Worm (Caenorhabditis elegans) whole organism, early embryonic: ENCODE data around the gene M28.10.
A peak's percentile ranks its signal among the peaks of the same experiment; 100 is the strongest.

Experiments
- B0310.2 ChIP-seq: sonication (generic microtip); optimal IDR thresholded peaks from 2 replicates; lab custom pipeline; 2016; ENCODE audit warnings: mild to moderate bottlenecking, missing genetic modification characterization, missing compliant biosample characterization
- F13C5.2 ChIP-seq: sonication (generic microtip); optimal IDR thresholded peaks from 2 replicates; lab custom pipeline; 2017; ENCODE audit warnings: mild to moderate bottlenecking, missing genetic modification characterization, inconsistent platforms, missing compliant biosample characterization
- aly-1 ChIP-seq: sonication (generic microtip); optimal IDR thresholded peaks from 2 replicates; lab custom pipeline; 2016; ENCODE audit warnings: missing genetic modification characterization, missing compliant biosample characterization
- ama-1 ChIP-seq: fragments of 150-350 bp; optimal IDR thresholded peaks from 2 replicates; lab custom pipeline; 2014
- ceh-13 ChIP-seq: fragments of 200-800 bp; sonication (Bioruptor generic); optimal IDR thresholded peaks from 2 replicates; lab custom pipeline; 2018; ENCODE audit warnings: mild to moderate bottlenecking, missing genetic modification characterization, missing compliant biosample characterization
- ceh-36 ChIP-seq: sonication (generic microtip); optimal IDR thresholded peaks from 2 replicates; lab custom pipeline; 2016; ENCODE audit warnings: missing genetic modification characterization, inconsistent platforms, missing compliant biosample characterization
- ets-7 ChIP-seq: sonication (generic microtip); optimal IDR thresholded peaks from 2 replicates; lab custom pipeline; 2016; ENCODE audit warnings: missing genotype, missing genetic modification characterization, missing compliant biosample characterization
- flt-1 ChIP-seq: fragments of 200-800 bp; sonication (Bioruptor generic); IDR thresholded peaks from 2 replicates; pipeline ENCODE4 v1.3.6; 2022; ENCODE audit warnings: missing genetic modification characterization, missing compliant biosample characterization
- hmbx-1 ChIP-seq: sonication (generic microtip); optimal IDR thresholded peaks from 2 replicates; lab custom pipeline; 2016; ENCODE audit warnings: mild to moderate bottlenecking, missing genetic modification characterization, missing compliant biosample characterization
- hmg-4 ChIP-seq: fragments of 200-800 bp; sonication (Bioruptor generic); optimal IDR thresholded peaks from 2 replicates; lab custom pipeline; 2018; ENCODE audit warnings: mild to moderate bottlenecking, missing genetic modification characterization, missing compliant biosample characterization
- hnd-1 ChIP-seq: sonication (generic microtip); optimal IDR thresholded peaks from 2 replicates; lab custom pipeline; 2016; ENCODE audit warnings: missing genetic modification characterization, missing compliant biosample characterization
- pes-1 ChIP-seq: fragments of 200-800 bp; sonication (Bioruptor generic); IDR thresholded peaks from 2 replicates; pipeline ENCODE4 v1.3.6; 2022; ENCODE audit warnings: missing genetic modification reagents, missing genetic modification characterization, missing compliant biosample characterization
- scrt-1 ChIP-seq: fragments of 200-800 bp; sonication (Bioruptor generic); IDR thresholded peaks from 2 replicates; pipeline ENCODE4 v1.3.6; 2022; ENCODE audit warnings: missing genetic modification characterization, missing compliant biosample characterization
- sea-1 ChIP-seq: fragments of 200-800 bp; sonication (Bioruptor generic); conservative IDR thresholded peaks from 2 replicates; pipeline ENCODE4 v1.3.6; 2022; ENCODE audit warnings: missing genetic modification characterization, missing compliant biosample characterization
- tbx-11 ChIP-seq: fragments of 200-800 bp; sonication (Bioruptor generic); IDR thresholded peaks from 2 replicates; pipeline ENCODE4 v1.3.6; 2022; ENCODE audit warnings: missing genetic modification characterization, missing compliant biosample characterization
- tbx-37 ChIP-seq: fragments of 200-800 bp; sonication (Bioruptor generic); conservative IDR thresholded peaks from 2 replicates; pipeline ENCODE4 v1.3.6; 2022; ENCODE audit warnings: missing genetic modification reagents, missing genetic modification characterization, missing compliant biosample characterization
- tra-4 ChIP-seq: sonication (generic microtip); optimal IDR thresholded peaks from 2 replicates; lab custom pipeline; 2017; ENCODE audit warnings: missing genetic modification characterization, missing compliant biosample characterization

The M28.10 gene

DNA sequence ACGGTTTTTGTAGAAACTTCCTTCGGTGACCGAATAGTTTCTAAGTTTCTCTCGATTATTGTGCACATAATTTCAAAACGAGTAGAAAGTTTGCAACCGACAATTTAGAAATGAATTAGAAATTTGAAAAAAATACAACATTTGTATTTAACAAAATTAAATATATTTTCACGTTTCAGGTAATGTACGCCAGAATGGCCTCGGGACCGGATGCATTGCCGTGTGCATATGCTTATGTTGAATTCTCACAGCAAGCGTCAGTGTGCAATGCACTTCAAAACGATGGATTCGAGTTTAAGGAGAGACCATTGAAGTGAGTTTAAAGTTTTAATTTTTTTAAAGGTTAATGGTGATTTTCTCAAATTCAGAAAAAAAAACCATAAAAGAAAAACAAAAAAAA lies 13.6 kb downstream of the M28.10 start, which contains the start of gene marc-2:
Gene marc-2, minus strand, starts transcription at position 101 of the 400 bp plus-strand sequence.
- no peak for TF ChIP-seq scrt-1 (GFP tag; lab: Robert Waterston, UW)
- TF ChIP-seq pes-1 (GFP tag; lab: Robert Waterston, UW) = no peak
- TF ChIP-seq tra-4 (tag; lab: Kevin White, UChicago) = no peak
- TF ChIP-seq ceh-36 = no peak
- TF ChIP-seq flt-1 (GFP tag; lab: Robert Waterston, UW) = no peak
- no peak for TF ChIP-seq hmbx-1 (tag; lab: Kevin White, UChicago)
- no peak for TF ChIP-seq B0310.2 (tag; lab: Kevin White, UChicago)
- no peak for TF ChIP-seq tbx-37 (GFP tag; lab: Robert Waterston, UW)
- no peak for TF ChIP-seq ets-7 (tag; lab: Kevin White, UChicago)
- TF ChIP-seq ama-1 (lab: Kevin White, UChicago) = no peak
- no peak for TF ChIP-seq F13C5.2 (tag; lab: Kevin White, UChicago)
- no peak for TF ChIP-seq tbx-11 (GFP tag; lab: Robert Waterston, UW)
- no peak for TF ChIP-seq aly-1
- no peak for TF ChIP-seq hmg-4 (GFP tag; lab: Kevin White, UChicago)
- TF ChIP-seq sea-1 (GFP tag; lab: Robert Waterston, UW) = no peak
- no peak for TF ChIP-seq hnd-1 (tag; lab: Kevin White, UChicago)
- TF ChIP-seq ceh-13 (GFP tag; lab: Kevin White, UChicago) = no peak

DNA sequence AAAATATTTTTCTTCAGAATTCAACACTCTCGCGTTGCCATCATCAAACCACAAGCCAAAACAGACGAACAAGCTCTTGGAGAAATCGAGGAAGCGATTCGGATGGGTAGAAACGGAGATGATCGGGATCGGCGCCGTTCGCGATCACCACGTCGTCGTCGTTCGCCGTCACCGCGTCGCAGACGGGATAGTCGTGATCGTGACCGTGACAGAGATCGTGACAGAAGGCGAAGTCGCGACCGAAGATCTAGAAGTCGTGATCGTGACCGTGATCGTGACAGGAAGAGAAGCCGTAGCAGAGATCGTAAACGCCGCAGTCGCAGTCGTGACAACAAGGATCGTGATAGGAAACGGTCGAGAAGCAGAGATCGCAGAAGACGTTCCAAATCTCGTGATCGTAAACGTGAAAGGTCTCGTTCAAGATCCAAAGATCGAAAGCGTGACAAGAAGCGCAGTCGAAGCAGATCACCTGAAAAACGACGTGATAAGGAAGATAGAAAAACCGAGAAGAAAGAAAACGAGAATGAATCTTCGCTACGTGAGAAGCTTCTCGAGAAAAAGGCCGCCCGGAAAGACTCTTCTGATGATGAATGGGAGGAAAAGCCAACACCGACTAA lies 14.2 kb downstream of the M28.10 start:
- TF ChIP-seq F13C5.2 (tag; lab: Kevin White, UChicago) (no peak), aly-1 (no peak), ama-1 (lab: Kevin White, UChicago) (no peak), scrt-1 (GFP tag; lab: Robert Waterston, UW) (no peak), ets-7 (tag; lab: Kevin White, UChicago) (no peak), hmg-4 (GFP tag; lab: Kevin White, UChicago) (no peak), pes-1 (GFP tag; lab: Robert Waterston, UW) (no peak), tra-4 (tag; lab: Kevin White, UChicago) (no peak), hmbx-1 (tag; lab: Kevin White, UChicago) (no peak), tbx-37 (GFP tag; lab: Robert Waterston, UW) (no peak), flt-1 (GFP tag; lab: Robert Waterston, UW) (no peak), B0310.2 (tag; lab: Kevin White, UChicago) (no peak), sea-1 (GFP tag; lab: Robert Waterston, UW) (no peak), tbx-11 (GFP tag; lab: Robert Waterston, UW) (no peak), ceh-36 (no peak), hnd-1 (tag; lab: Kevin White, UChicago) (no peak), ceh-13 (GFP tag; lab: Kevin White, UChicago) (no peak)

DNA sequence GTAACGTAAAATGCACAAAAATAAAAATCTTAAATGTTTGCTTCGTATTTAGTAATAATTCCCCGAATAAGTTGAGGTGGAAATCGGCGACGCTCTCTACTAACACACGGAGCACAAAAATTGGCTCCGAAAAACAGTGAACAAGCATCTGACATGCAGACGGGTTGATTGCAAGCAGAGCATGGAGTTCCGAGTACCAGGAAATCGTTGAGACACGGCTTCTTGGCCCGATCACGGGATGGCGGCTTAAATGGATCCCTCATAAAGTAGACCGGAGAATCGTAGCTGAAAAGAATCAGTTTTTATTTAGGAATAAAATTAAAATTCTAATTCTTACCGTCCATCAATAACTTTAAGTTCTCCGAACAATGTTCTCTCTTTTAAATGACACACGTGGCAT lies 15.0 kb downstream of the M28.10 start:
- peak; percentile 61 for TF ChIP-seq ama-1 (lab: Kevin White, UChicago)
- TF ChIP-seq hmbx-1 (tag; lab: Kevin White, UChicago) = no peak
- TF ChIP-seq ets-7 (tag; lab: Kevin White, UChicago) = no peak
- TF ChIP-seq tra-4 (tag; lab: Kevin White, UChicago) = no peak
- TF ChIP-seq ceh-13 (GFP tag; lab: Kevin White, UChicago) = no peak
- TF ChIP-seq aly-1 = no peak
- TF ChIP-seq sea-1 (GFP tag; lab: Robert Waterston, UW) = no peak

DNA sequence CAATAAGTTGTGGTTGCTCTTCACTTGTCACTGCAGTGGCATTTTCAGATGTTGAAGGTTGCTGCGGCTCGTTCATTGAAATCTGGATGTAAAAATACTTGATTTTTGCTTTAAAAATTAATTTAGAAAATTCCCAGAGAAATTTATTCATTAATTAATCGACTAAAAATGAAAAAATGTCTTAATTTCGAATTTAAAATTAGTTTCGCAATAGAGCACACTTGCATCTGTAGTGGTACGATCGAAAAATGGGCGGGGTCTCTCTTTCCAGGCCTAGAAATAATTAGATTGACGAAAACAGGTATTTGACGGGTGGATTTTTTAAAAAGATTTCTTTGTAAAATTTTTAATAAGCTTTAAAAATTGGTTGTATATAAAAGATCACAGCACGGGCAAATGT lies 15.4 kb downstream of the M28.10 start, which contains the start of gene D2089.8:
Gene D2089.8, minus strand, starts transcription at position 84 of the 400 bp plus-strand sequence.
- TF ChIP-seq B0310.2 (tag; lab: Kevin White, UChicago) (no peak), ama-1 (lab: Kevin White, UChicago) (no peak), tbx-11 (GFP tag; lab: Robert Waterston, UW) (no peak), F13C5.2 (tag; lab: Kevin White, UChicago) (no peak), ets-7 (tag; lab: Kevin White, UChicago) (no peak), hmbx-1 (tag; lab: Kevin White, UChicago) (no peak), ceh-36 (no peak), sea-1 (GFP tag; lab: Robert Waterston, UW) (no peak), scrt-1 (GFP tag; lab: Robert Waterston, UW) (no peak), ceh-13 (GFP tag; lab: Kevin White, UChicago) (no peak), tbx-37 (GFP tag; lab: Robert Waterston, UW) (no peak), tra-4 (tag; lab: Kevin White, UChicago) (no peak), aly-1 (no peak), hmg-4 (GFP tag; lab: Kevin White, UChicago) (no peak), hnd-1 (tag; lab: Kevin White, UChicago) (no peak), flt-1 (GFP tag; lab: Robert Waterston, UW) (no peak), pes-1 (GFP tag; lab: Robert Waterston, UW) (no peak)

DNA sequence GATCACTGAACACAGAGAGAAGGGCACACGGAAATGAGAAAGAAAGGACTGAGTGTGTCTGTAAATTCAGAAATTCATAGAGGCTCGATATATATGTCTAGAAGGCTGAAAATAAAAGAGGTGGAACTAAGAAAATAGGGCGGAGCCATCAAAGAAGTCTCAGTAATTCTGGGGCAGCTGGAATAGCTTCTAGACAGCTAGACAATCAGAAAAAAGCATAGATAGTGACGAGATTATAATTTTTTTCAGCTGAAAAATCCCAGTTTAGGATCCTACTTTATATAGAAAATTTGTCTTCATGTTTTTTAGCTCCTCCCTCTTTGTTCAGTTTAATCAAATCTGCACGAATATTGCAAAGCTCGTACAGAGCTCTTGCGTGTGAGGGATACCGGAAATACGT lies 17.7 kb downstream of the M28.10 start, which contains the start of gene D2089.3:
Gene D2089.3, minus strand, starts transcription at position 101 of the 400 bp plus-strand sequence.
- no peak for TF ChIP-seq aly-1
- no peak for TF ChIP-seq pes-1 (GFP tag; lab: Robert Waterston, UW)
- TF ChIP-seq ceh-13 (GFP tag; lab: Kevin White, UChicago) = no peak
- no peak for TF ChIP-seq sea-1 (GFP tag; lab: Robert Waterston, UW)
- no peak for TF ChIP-seq tbx-11 (GFP tag; lab: Robert Waterston, UW)
- no peak for TF ChIP-seq ets-7 (tag; lab: Kevin White, UChicago)
- no peak for TF ChIP-seq ama-1 (lab: Kevin White, UChicago)
- no peak for TF ChIP-seq flt-1 (GFP tag; lab: Robert Waterston, UW)
- no peak for TF ChIP-seq hmg-4 (GFP tag; lab: Kevin White, UChicago)
- no peak for TF ChIP-seq tra-4 (tag; lab: Kevin White, UChicago)
- TF ChIP-seq F13C5.2 (tag; lab: Kevin White, UChicago) = no peak
- TF ChIP-seq hnd-1 (tag; lab: Kevin White, UChicago) = no peak
- TF ChIP-seq ceh-36 = no peak
- TF ChIP-seq scrt-1 (GFP tag; lab: Robert Waterston, UW) = no peak
- TF ChIP-seq tbx-37 (GFP tag; lab: Robert Waterston, UW) = no peak
- no peak for TF ChIP-seq B0310.2 (tag; lab: Kevin White, UChicago)
- TF ChIP-seq hmbx-1 (tag; lab: Kevin White, UChicago) = no peak

DNA sequence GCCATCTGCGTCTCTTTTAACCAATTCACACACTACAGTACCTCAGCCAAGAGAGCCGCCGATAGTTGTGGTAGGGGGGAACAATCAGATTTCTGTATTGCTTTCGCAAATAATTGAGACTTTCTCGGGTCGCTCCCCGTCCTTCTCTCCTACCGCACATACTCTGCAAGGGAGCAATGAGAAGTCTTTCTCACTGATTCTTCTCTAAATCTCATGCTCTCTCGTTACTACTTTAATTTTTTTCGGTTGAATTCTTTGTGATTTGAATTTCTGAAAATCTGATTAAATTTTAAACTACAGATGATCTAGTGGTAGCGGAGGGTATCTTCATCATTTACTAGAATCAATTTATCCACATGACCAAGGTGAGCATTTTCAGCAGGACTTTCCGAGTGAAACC lies 28.0 kb downstream of the M28.10 start, which contains the start of gene ptb-1:
Gene ptb-1, plus strand, starts transcription at position 301 of the 400 bp plus-strand sequence.
- TF ChIP-seq B0310.2 (tag; lab: Kevin White, UChicago) (no peak), hmbx-1 (tag; lab: Kevin White, UChicago) (no peak), sea-1 (GFP tag; lab: Robert Waterston, UW) (no peak), aly-1 (no peak), ets-7 (tag; lab: Kevin White, UChicago) (no peak), tbx-11 (GFP tag; lab: Robert Waterston, UW) (no peak), tbx-37 (GFP tag; lab: Robert Waterston, UW) (no peak), ceh-13 (GFP tag; lab: Kevin White, UChicago) (no peak), pes-1 (GFP tag; lab: Robert Waterston, UW) (no peak)
